Worm (Caenorhabditis elegans): ENCODE measurements around the gene F14H12.7.

F14H12.7 gene

DNA sequence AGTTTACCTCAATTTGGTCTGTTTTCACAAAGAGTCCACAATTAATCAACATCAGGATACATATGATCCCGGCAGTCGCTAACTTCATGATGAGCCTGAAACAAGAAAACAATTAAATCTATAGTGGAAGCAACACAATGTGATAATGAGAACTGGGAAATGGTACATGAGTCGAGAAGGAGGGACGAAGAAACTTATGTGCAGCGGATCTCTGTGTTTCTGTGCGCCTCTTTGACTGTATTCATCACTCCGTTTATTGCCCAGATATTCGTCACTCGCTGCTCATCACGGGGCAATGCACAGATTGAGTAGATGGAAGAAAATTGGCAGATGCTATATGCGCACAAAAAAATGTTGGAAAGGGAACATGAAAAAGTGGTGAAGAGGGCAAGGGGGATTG is 3.8 kb upstream of the F14H12.7 start, which contains the start of gene R160.3:
TSS of gene R160.3 (minus strand) at position 101 of the 400 bp plus-strand sequence.
- no peak for TF ChIP-seq tbx-37 (GFP tag; conservative IDR thresholded peaks at IDR 0.05)
- TF ChIP-seq aly-1 (tag; optimal IDR thresholded peaks at IDR 0.05): no peak
- TF ChIP-seq pes-1 (GFP tag; IDR thresholded peaks at IDR 0.05): no peak
- TF ChIP-seq ama-1 (optimal IDR thresholded peaks at IDR 0.05): no peak
- TF ChIP-seq tra-4 (tag; optimal IDR thresholded peaks at IDR 0.05): no peak
- TF ChIP-seq hnd-1 (tag; optimal IDR thresholded peaks at IDR 0.05): no peak
- TF ChIP-seq sea-1 (GFP tag; conservative IDR thresholded peaks at IDR 0.05): no peak
- no peak for TF ChIP-seq F13C5.2 (tag; optimal IDR thresholded peaks at IDR 0.05)
- no peak for TF ChIP-seq scrt-1 (GFP tag; IDR thresholded peaks at IDR 0.05)
- TF ChIP-seq hmbx-1 (tag; optimal IDR thresholded peaks at IDR 0.05): no peak
- TF ChIP-seq tbx-11 (GFP tag; IDR thresholded peaks at IDR 0.05): no peak
- TF ChIP-seq ets-7 (tag; optimal IDR thresholded peaks at IDR 0.05): no peak
- no peak for TF ChIP-seq ceh-36 (tag; optimal IDR thresholded peaks at IDR 0.05)
- no peak for TF ChIP-seq flt-1 (GFP tag; IDR thresholded peaks at IDR 0.05)
- TF ChIP-seq B0310.2 (tag; optimal IDR thresholded peaks at IDR 0.05): no peak
- no peak for TF ChIP-seq hmg-4 (GFP tag; optimal IDR thresholded peaks at IDR 0.05)
- no peak for TF ChIP-seq ceh-13 (GFP tag; optimal IDR thresholded peaks at IDR 0.05)

- TF ChIP-seq ama-1 (optimal IDR thresholded peaks at IDR 0.05) (no peak), ceh-13 (GFP tag; optimal IDR thresholded peaks at IDR 0.05) (no peak), ceh-36 (tag; optimal IDR thresholded peaks at IDR 0.05) (no peak)
Measured at ce11 chrX:4364877-4365276, 2.5 kb upstream of the F14H12.7 start, which contains the start of gene F14H12.8. TSS of gene F14H12.8 (minus strand) at chrX:4364977.

- TF ChIP-seq sea-1 (GFP tag; conservative IDR thresholded peaks at IDR 0.05) (no peak), B0310.2 (tag; optimal IDR thresholded peaks at IDR 0.05) (no peak), hmg-4 (GFP tag; optimal IDR thresholded peaks at IDR 0.05) (no peak)
Measured at ce11 chrX:4363200-4363599, 778 bp upstream of the F14H12.7 start, which contains the start of gene F14H12.17. TSS of gene F14H12.17 (minus strand) at chrX:4363300.

ce11 chrX:4359030-4359429 is 3.4 kb downstream of the F14H12.7 start:
- TF ChIP-seq ceh-13 (GFP tag; optimal IDR thresholded peaks at IDR 0.05) (no peak), ama-1 (optimal IDR thresholded peaks at IDR 0.05) (no peak), tbx-11 (GFP tag; IDR thresholded peaks at IDR 0.05) (no peak), ceh-36 (tag; optimal IDR thresholded peaks at IDR 0.05) (no peak), scrt-1 (GFP tag; IDR thresholded peaks at IDR 0.05) (no peak), aly-1 (tag; optimal IDR thresholded peaks at IDR 0.05) (no peak), hnd-1 (tag; optimal IDR thresholded peaks at IDR 0.05) (no peak), flt-1 (GFP tag; IDR thresholded peaks at IDR 0.05) (no peak)

DNA sequence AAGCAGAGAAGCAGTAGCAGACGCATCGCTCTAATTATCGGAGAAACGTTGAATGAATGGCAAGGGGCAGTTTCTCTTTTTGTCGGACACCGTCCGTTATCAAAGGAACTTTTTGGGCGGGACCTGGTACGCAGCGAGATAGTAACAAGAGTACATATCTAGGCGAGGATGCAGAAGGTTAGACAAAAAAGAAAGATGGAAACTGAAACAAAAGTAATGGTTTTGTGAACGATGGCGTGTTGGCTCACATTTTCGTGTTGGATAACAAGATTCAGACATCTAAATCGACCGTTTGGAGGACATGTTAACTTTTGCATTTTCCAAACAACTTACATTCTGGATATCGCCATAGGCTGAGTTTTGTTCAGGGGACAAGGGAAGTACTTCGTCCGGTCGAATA is 5.0 kb downstream of the F14H12.7 start, which contains the start of gene F14H12.6:
TSS of gene F14H12.6 (minus strand) at position 101 of the 400 bp plus-strand sequence.
- no peak for TF ChIP-seq scrt-1 (GFP tag; IDR thresholded peaks at IDR 0.05)
- TF ChIP-seq aly-1 (tag; optimal IDR thresholded peaks at IDR 0.05): no peak
- no peak for TF ChIP-seq ceh-36 (tag; optimal IDR thresholded peaks at IDR 0.05)
- no peak for TF ChIP-seq hmg-4 (GFP tag; optimal IDR thresholded peaks at IDR 0.05)
- TF ChIP-seq B0310.2 (tag; optimal IDR thresholded peaks at IDR 0.05): no peak
- TF ChIP-seq ceh-13 (GFP tag; optimal IDR thresholded peaks at IDR 0.05): no peak
- no peak for TF ChIP-seq F13C5.2 (tag; optimal IDR thresholded peaks at IDR 0.05)
- TF ChIP-seq hnd-1 (tag; optimal IDR thresholded peaks at IDR 0.05): no peak
- no peak for TF ChIP-seq ama-1 (optimal IDR thresholded peaks at IDR 0.05)
- TF ChIP-seq tra-4 (tag; optimal IDR thresholded peaks at IDR 0.05): no peak
- no peak for TF ChIP-seq ets-7 (tag; optimal IDR thresholded peaks at IDR 0.05)
- no peak for TF ChIP-seq tbx-11 (GFP tag; IDR thresholded peaks at IDR 0.05)
- no peak for TF ChIP-seq pes-1 (GFP tag; IDR thresholded peaks at IDR 0.05)
- no peak for TF ChIP-seq hmbx-1 (tag; optimal IDR thresholded peaks at IDR 0.05)

DNA sequence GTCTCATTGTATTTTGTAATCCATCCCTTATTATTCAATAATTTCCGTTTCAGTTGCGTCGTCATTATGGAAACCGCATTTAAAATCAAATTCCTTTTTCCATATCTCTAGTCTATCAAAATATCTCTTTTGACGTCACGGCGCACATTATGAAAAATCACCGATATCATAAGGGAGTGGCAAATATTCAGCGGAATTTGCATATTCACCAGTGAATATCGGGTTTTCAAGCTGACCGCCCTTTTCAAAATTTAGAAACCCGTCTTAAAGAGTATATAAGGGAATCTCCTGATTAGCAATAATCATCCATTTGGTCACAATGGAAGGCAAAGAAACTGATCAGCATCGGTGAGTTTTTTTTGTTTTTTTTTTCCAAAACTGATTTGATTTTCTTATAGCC is 9.1 kb downstream of the F14H12.7 start, which contains the start of gene col-165:
TSS of gene col-165 (plus strand) at position 301 of the 400 bp plus-strand sequence.
- no peak for TF ChIP-seq aly-1 (tag; optimal IDR thresholded peaks at IDR 0.05)
- no peak for TF ChIP-seq tbx-37 (GFP tag; conservative IDR thresholded peaks at IDR 0.05)
- TF ChIP-seq F13C5.2 (tag; optimal IDR thresholded peaks at IDR 0.05): no peak
- no peak for TF ChIP-seq tra-4 (tag; optimal IDR thresholded peaks at IDR 0.05)
- TF ChIP-seq ets-7 (tag; optimal IDR thresholded peaks at IDR 0.05): no peak
- no peak for TF ChIP-seq ama-1 (optimal IDR thresholded peaks at IDR 0.05)
- no peak for TF ChIP-seq scrt-1 (GFP tag; IDR thresholded peaks at IDR 0.05)
- no peak for TF ChIP-seq ceh-13 (GFP tag; optimal IDR thresholded peaks at IDR 0.05)
- TF ChIP-seq tbx-11 (GFP tag; IDR thresholded peaks at IDR 0.05): no peak
- TF ChIP-seq hmg-4 (GFP tag; optimal IDR thresholded peaks at IDR 0.05): no peak
- no peak for TF ChIP-seq hmbx-1 (tag; optimal IDR thresholded peaks at IDR 0.05)
- no peak for TF ChIP-seq ceh-36 (tag; optimal IDR thresholded peaks at IDR 0.05)
- TF ChIP-seq sea-1 (GFP tag; conservative IDR thresholded peaks at IDR 0.05): no peak
- no peak for TF ChIP-seq flt-1 (GFP tag; IDR thresholded peaks at IDR 0.05)
- TF ChIP-seq B0310.2 (tag; optimal IDR thresholded peaks at IDR 0.05): no peak
- no peak for TF ChIP-seq pes-1 (GFP tag; IDR thresholded peaks at IDR 0.05)
- no peak for TF ChIP-seq hnd-1 (tag; optimal IDR thresholded peaks at IDR 0.05)

DNA sequence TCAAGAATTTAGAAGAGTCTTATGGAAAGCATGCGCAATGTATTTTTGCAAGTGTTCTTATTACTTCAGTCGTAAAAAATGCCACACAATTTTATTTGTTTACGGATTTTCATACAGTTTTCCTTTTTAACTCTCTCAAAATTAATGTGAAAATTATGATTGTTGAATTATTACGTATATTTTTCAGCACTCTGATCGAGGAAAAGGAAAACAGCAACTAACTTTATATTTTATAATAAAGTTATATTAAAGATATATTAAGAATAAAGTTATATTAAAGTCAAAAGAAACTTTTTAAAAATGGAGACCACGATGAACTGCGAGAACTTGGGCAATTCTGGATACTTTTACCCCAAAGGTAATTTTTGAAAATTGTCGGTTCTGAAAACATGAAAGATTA is 12.2 kb downstream of the F14H12.7 start, which contains the start of gene F14H12.2:
TSS of gene F14H12.2 (plus strand) at position 301 of the 400 bp plus-strand sequence.
- TF ChIP-seq hnd-1 (tag; optimal IDR thresholded peaks at IDR 0.05) (no peak), hmg-4 (GFP tag; optimal IDR thresholded peaks at IDR 0.05) (no peak), ets-7 (tag; optimal IDR thresholded peaks at IDR 0.05) (no peak)

ce11 chrX:4343915-4344314 is 18.5 kb downstream of the F14H12.7 start, which contains the start of gene F14H12.3:
TSS of gene F14H12.3 (plus strand) at chrX:4344215.
- TF ChIP-seq ceh-13 (GFP tag; optimal IDR thresholded peaks at IDR 0.05) (no peak), scrt-1 (GFP tag; IDR thresholded peaks at IDR 0.05) (0 out of 2 replicates have a peak, but pooled peaks have one; percentile 40)

Measured in whole organism, early embryonic.